Fruit fly (Drosophila melanogaster) whole organism, embryonic: ENCODE data around the gene CG5644.

Source experiments
- ATbp ChIP-seq: fragments of 200-800 bp; sonication (Bioruptor generic); optimal IDR thresholded peaks from 2 replicates; lab custom pipeline; 2017; ENCODE audit warnings: missing biosample characterization, mild to moderate bottlenecking, missing genetic modification characterization, missing genetic modification reagents
- Abd-B ChIP-seq: fragments of 200-800 bp; sonication (Bioruptor generic); optimal IDR thresholded peaks from 2 replicates; lab custom pipeline; 2018; ENCODE audit warnings: missing biosample characterization, mild to moderate bottlenecking, missing genetic modification characterization, moderate library complexity
- Aef1 ChIP-seq: fragments of 200-800 bp; sonication (Bioruptor generic); IDR thresholded peaks from 3 replicates; pipeline ENCODE4 v1.3.6; 2022; ENCODE audit warnings: missing biosample characterization, missing genetic modification characterization
- Atf-2 ChIP-seq: fragments of 200-800 bp; sonication (Bioruptor generic); optimal IDR thresholded peaks from 2 replicates; lab custom pipeline; 2016; ENCODE audit warnings: missing biosample characterization, missing genetic modification characterization
- Atf6 ChIP-seq: fragments of 200-800 bp; sonication (Bioruptor generic); IDR thresholded peaks from 2 replicates; pipeline ENCODE4 v1.3.6; 2022; ENCODE audit warnings: missing biosample characterization, missing genetic modification characterization
- Awh ChIP-seq: fragments of 200-800 bp; sonication (Bioruptor generic); IDR thresholded peaks from 2 replicates; pipeline ENCODE4, ENCODE4 v1.3.6; 2022; ENCODE audit warnings: missing biosample characterization, missing genetic modification characterization
- Bteb2 ChIP-seq: fragments of 200-800 bp; sonication (Bioruptor generic); optimal IDR thresholded peaks from 2 replicates; lab custom pipeline; 2016; ENCODE audit warnings: missing biosample characterization, missing genetic modification characterization
- CG10366 ChIP-seq: fragments of 200-800 bp; sonication (Bioruptor generic); IDR thresholded peaks from 2 replicates; pipeline ENCODE4 v1.3.6; 2022; ENCODE audit warnings: missing biosample characterization, missing genetic modification characterization
- CG10565 ChIP-seq: fragments of 200-800 bp; sonication (Bioruptor generic); optimal IDR thresholded peaks from 3 replicates; lab custom pipeline; 2016; ENCODE audit warnings: missing biosample characterization, mild to moderate bottlenecking, missing genetic modification characterization
- CG11560 ChIP-seq: fragments of 200-800 bp; sonication (Bioruptor generic); IDR thresholded peaks from 3 replicates; pipeline ENCODE4 v1.3.6; 2022; ENCODE audit warnings: missing biosample characterization, missing genetic modification characterization
- CG12071 ChIP-seq: fragments of 200-800 bp; sonication (Bioruptor generic); optimal IDR thresholded peaks from 3 replicates; lab custom pipeline; 2018; ENCODE audit warnings: missing biosample characterization, mild to moderate bottlenecking, missing genetic modification characterization
- CG15073 ChIP-seq: fragments of 200-800 bp; sonication (Bioruptor generic); optimal IDR thresholded peaks from 2 replicates; lab custom pipeline; 2016; ENCODE audit warnings: missing biosample characterization, missing genetic modification characterization
- CG17568 ChIP-seq: fragments of 200-800 bp; sonication (Bioruptor generic); optimal IDR thresholded peaks from 2 replicates; lab custom pipeline; 2018; ENCODE audit warnings: missing biosample characterization, mild to moderate bottlenecking, missing genetic modification characterization, moderate library complexity
- CG1832 ChIP-seq: fragments of 200-800 bp; sonication (Bioruptor generic); optimal IDR thresholded peaks from 2 replicates; lab custom pipeline; 2017; ENCODE audit warnings: missing biosample characterization, mild to moderate bottlenecking, missing genetic modification characterization, inconsistent platforms
- CG2120 ChIP-seq: fragments of 200-800 bp; sonication (Bioruptor generic); optimal IDR thresholded peaks from 3 replicates; lab custom pipeline; 2016; ENCODE audit warnings: missing biosample characterization, missing genetic modification characterization
- CG30431 ChIP-seq: fragments of 200-800 bp; sonication (Bioruptor generic); optimal IDR thresholded peaks from 2 replicates; lab custom pipeline; 2017; ENCODE audit warnings: missing biosample characterization, missing genetic modification characterization
- CG3838 ChIP-seq: fragments of 200-800 bp; sonication (Bioruptor generic); optimal IDR thresholded peaks from 3 replicates; lab custom pipeline; 2016; ENCODE audit warnings: missing biosample characterization, missing genetic modification characterization
- CG4820 ChIP-seq: fragments of 200-800 bp; sonication (Bioruptor generic); optimal IDR thresholded peaks from 3 replicates; lab custom pipeline; 2016; ENCODE audit warnings: missing biosample characterization, missing genetic modification characterization
- CG5953 ChIP-seq: fragments of 200-800 bp; sonication (Bioruptor generic); IDR thresholded peaks from 2 replicates; pipeline ENCODE4 v1.3.6; 2022; ENCODE audit warnings: missing biosample characterization, missing genetic modification characterization
- CG8290 ChIP-seq, 3 experiments: fragments of 200-800 bp; sonication (Bioruptor generic); optimal IDR thresholded peaks; 2 replicates each; lab custom pipeline; 2016 to 2019; ENCODE audit warnings: missing biosample characterization in 3 of 3, missing genetic modification characterization in 3 of 3, mild to moderate bottlenecking in 2 of 3, moderate library complexity in 1 of 3
- CHES-1-like ChIP-seq: fragments of 200-800 bp; sonication (Bioruptor generic); optimal IDR thresholded peaks from 2 replicates; lab custom pipeline; 2016; ENCODE audit warnings: missing biosample characterization, missing genetic modification characterization
- CTCF ChIP-seq: fragments of 200-800 bp; sonication (Bioruptor generic); optimal IDR thresholded peaks from 2 replicates; lab custom pipeline; 2017; ENCODE audit warnings: missing biosample characterization, mild to moderate bottlenecking, missing genetic modification characterization, moderate library complexity
- CkIIα-i1 ChIP-seq: fragments of 200-800 bp; sonication (Bioruptor generic); IDR thresholded peaks from 2 replicates; pipeline ENCODE4 v1.3.6; 2022; ENCODE audit warnings: missing biosample characterization, missing genetic modification characterization
- Dbx ChIP-seq: fragments of 200-800 bp; sonication (Bioruptor generic); IDR thresholded peaks from 3 replicates; pipeline ENCODE4 v1.3.6; 2022; ENCODE audit warnings: missing biosample characterization, missing genetic modification characterization
- Fer1 ChIP-seq: fragments of 200-800 bp; sonication (Bioruptor generic); optimal IDR thresholded peaks from 2 replicates; lab custom pipeline; 2017; ENCODE audit warnings: missing biosample characterization, mild to moderate bottlenecking, missing genetic modification characterization
- HLH4C ChIP-seq: fragments of 200-800 bp; sonication (Bioruptor generic); IDR thresholded peaks from 3 replicates; pipeline ENCODE4 v1.3.6; 2022; ENCODE audit warnings: missing biosample characterization, missing genetic modification characterization; ENCODE audit not compliant: partially characterized antibody
- Kr ChIP-seq: fragments of 200-800 bp; sonication (Bioruptor generic); optimal IDR thresholded peaks from 2 replicates; lab custom pipeline; 2017; ENCODE audit warnings: missing biosample characterization, mild to moderate bottlenecking, missing genetic modification characterization
- Lhr ChIP-seq: fragments of 200-800 bp; sonication (Bioruptor generic); optimal IDR thresholded peaks from 3 replicates; lab custom pipeline; 2017; ENCODE audit warnings: mild to moderate bottlenecking, missing biosample characterization, missing genetic modification reagents, missing genetic modification characterization
- NC2β ChIP-seq: fragments of 200-800 bp; sonication (Bioruptor generic); optimal IDR thresholded peaks from 2 replicates; lab custom pipeline; 2016; ENCODE audit warnings: missing biosample characterization, missing genetic modification characterization
- Sin3A ChIP-seq: fragments of >200 bp; optimal IDR thresholded peaks from 2 replicates; lab custom pipeline; 2018
- Sry-δ ChIP-seq: fragments of 200-800 bp; sonication (Bioruptor generic); optimal IDR thresholded peaks from 2 replicates; lab custom pipeline; 2016; ENCODE audit warnings: missing biosample characterization, missing genetic modification characterization
- ase ChIP-seq: fragments of 200-800 bp; sonication (Bioruptor generic); IDR thresholded peaks from 3 replicates; pipeline ENCODE4 v1.3.6; 2022; ENCODE audit warnings: missing biosample characterization, missing genetic modification characterization
- ash1 ChIP-seq: fragments of 200-800 bp; sonication (Bioruptor generic); optimal IDR thresholded peaks from 2 replicates; lab custom pipeline; 2018; ENCODE audit warnings: missing biosample characterization, mild to moderate bottlenecking, missing genetic modification characterization
- chif ChIP-seq, 2 experiments: fragments of 200-800 bp; sonication (Bioruptor generic); optimal IDR thresholded peaks; 3 replicates each; lab custom pipeline; 2016; ENCODE audit warnings: missing biosample characterization in 2 of 2, missing genetic modification characterization in 2 of 2
- chn ChIP-seq: fragments of 200-800 bp; sonication (Bioruptor generic); optimal IDR thresholded peaks from 2 replicates; lab custom pipeline; 2016; ENCODE audit warnings: missing biosample characterization, missing genetic modification characterization
- corto ChIP-seq: fragments of 200-800 bp; sonication (Bioruptor generic); optimal IDR thresholded peaks from 2 replicates; lab custom pipeline; 2016; ENCODE audit warnings: missing biosample characterization, mild to moderate bottlenecking, missing genetic modification characterization, moderate library complexity
- emc ChIP-seq: fragments of 200-800 bp; sonication (Bioruptor generic); optimal IDR thresholded peaks from 2 replicates; lab custom pipeline; 2016; ENCODE audit warnings: missing biosample characterization, missing genetic modification characterization
- hkb ChIP-seq, 2 experiments: fragments of 200-800 bp in 1 of 2; fragments of >200 bp in 1 of 2; sonication (Bioruptor generic) in 1 of 2; IDR thresholded peaks in 1 of 2; optimal IDR thresholded peaks in 1 of 2; 2 replicates each; pipeline versions ENCODE4 v1.3.6 to Lab custom; 2017 to 2022; ENCODE audit warnings: missing biosample characterization in 1 of 2, missing genetic modification characterization in 1 of 2
- inv ChIP-seq: fragments of 200-800 bp; sonication (Bioruptor generic); IDR thresholded peaks from 2 replicates; pipeline ENCODE4 v1.3.6; 2022; ENCODE audit warnings: missing biosample characterization, missing genetic modification characterization; ENCODE audit not compliant: partially characterized antibody
- jing ChIP-seq: fragments of 200-800 bp; sonication (Bioruptor generic); optimal IDR thresholded peaks from 2 replicates; lab custom pipeline; 2018; ENCODE audit warnings: missing biosample characterization, mild to moderate bottlenecking, missing genetic modification characterization
- mam ChIP-seq: fragments of 200-800 bp; sonication (Bioruptor generic); optimal IDR thresholded peaks from 3 replicates; lab custom pipeline; 2016; ENCODE audit warnings: missing biosample characterization, missing genetic modification characterization
- p53 ChIP-seq: fragments of 200-800 bp; sonication (Bioruptor generic); optimal IDR thresholded peaks from 2 replicates; lab custom pipeline; 2016; ENCODE audit warnings: missing biosample characterization, missing genetic modification characterization
- sim ChIP-seq: fragments of 200-800 bp; sonication (Bioruptor generic); IDR thresholded peaks from 2 replicates; pipeline ENCODE4 v1.3.6; 2022; ENCODE audit warnings: missing biosample characterization, missing genetic modification characterization
- sisA ChIP-seq: fragments of 200-800 bp; sonication (Bioruptor generic); IDR thresholded peaks from 2 replicates; pipeline ENCODE4 v1.3.6; 2022; ENCODE audit warnings: missing biosample characterization, missing genetic modification characterization
- slp2 ChIP-seq: fragments of 200-800 bp; sonication (Bioruptor generic); optimal IDR thresholded peaks from 2 replicates; lab custom pipeline; 2016; ENCODE audit warnings: missing biosample characterization, missing genetic modification characterization
- stwl ChIP-seq: fragments of 200-800 bp; sonication (Bioruptor generic); optimal IDR thresholded peaks from 3 replicates; lab custom pipeline; 2018; ENCODE audit warnings: missing biosample characterization, mild to moderate bottlenecking, missing genetic modification characterization, moderate library complexity
- tin ChIP-seq: fragments of 200-800 bp; sonication (Bioruptor generic); optimal IDR thresholded peaks from 3 replicates; lab custom pipeline; 2016; ENCODE audit warnings: missing biosample characterization, missing genetic modification characterization
- usp ChIP-seq: fragments of >200 bp; optimal IDR thresholded peaks from 2 replicates; lab custom pipeline; 2017; ENCODE audit warnings: missing biosample characterization, missing genetic modification characterization
- vvl ChIP-seq: fragments of 200-800 bp; sonication (Bioruptor generic); IDR thresholded peaks from 2 replicates; pipeline ENCODE4 v1.3.6; 2022; ENCODE audit warnings: missing biosample characterization, missing genetic modification characterization
- wdn ChIP-seq: fragments of 200-800 bp; sonication (Bioruptor generic); IDR thresholded peaks from 2 replicates; pipeline ENCODE4 v1.3.6; 2022; ENCODE audit warnings: missing biosample characterization, missing genetic modification characterization

Gene CG5644

dm6 chr3L:9011485-9012389 lies 32.1 kb upstream of the CG5644 start (continued):
- TF ChIP-seq Abd-B (GFP tag; lab: Kevin White, UChicago) = peak; percentile 86
- TF ChIP-seq CG3838 (GFP tag; lab: Kevin White, UChicago) = no peak
- no peak; the same call in 1 of the 3 replicates for TF ChIP-seq CG11560 (tag; lab: Robert Waterston, UW)
- no peak for TF ChIP-seq emc (GFP tag; lab: Kevin White, UChicago)
- TF ChIP-seq CG5953 (GFP tag; lab: Robert Waterston, UW) = peak; percentile 45; the same call in 1 of the 2 replicates
- TF ChIP-seq CG17568 (GFP tag; lab: Kevin White, UChicago) = no peak
- TF ChIP-seq CG8290 (GFP tag; optimal IDR thresholded peaks at IDR 0.05; lab: Kevin White, UChicago) = peak; percentile 92
- no peak for TF ChIP-seq CG8290 (tag; optimal IDR thresholded peaks at IDR 0.05; lab: Kevin White, UChicago)
- no peak for TF ChIP-seq CTCF
- peak; percentile 38 for TF ChIP-seq Sry-δ (GFP tag; lab: Kevin White, UChicago)
- peak; percentile 78 for TF ChIP-seq tin
- TF ChIP-seq CHES-1-like = peak; percentile 37
- peak; percentile 68 for TF ChIP-seq NC2β (GFP tag; lab: Kevin White, UChicago)
- no peak for TF ChIP-seq CkIIα-i1
- TF ChIP-seq ATbp (GFP tag; lab: Kevin White, UChicago) = peak; percentile 57
- peak; percentile 59; the same call in 2 of the 3 replicates for TF ChIP-seq Aef1 (GFP tag; lab: Robert Waterston, UW)
- no peak for TF ChIP-seq wdn (GFP tag; lab: Robert Waterston, UW)
- TF ChIP-seq stwl (tag; lab: Kevin White, UChicago) = no peak
- TF ChIP-seq Lhr (GFP tag; lab: Kevin White, UChicago) = peak; percentile 36
- peak; percentile 53 for TF ChIP-seq jing (GFP tag; lab: Kevin White, UChicago)
- TF ChIP-seq p53 = peak; percentile 79
- peak; percentile 2 for TF ChIP-seq Bteb2 (GFP tag; lab: Kevin White, UChicago)
- no peak for TF ChIP-seq HLH4C (GFP tag; lab: Robert Waterston, UW)
- TF ChIP-seq chn = peak; percentile 70
- TF ChIP-seq slp2 (GFP tag; lab: Kevin White, UChicago) = peak; percentile 59
- TF ChIP-seq usp (GFP tag; lab: Kevin White, UChicago) = no peak
- peak; percentile 17 for TF ChIP-seq CG12071 (GFP tag; lab: Kevin White, UChicago)
- no peak for TF ChIP-seq Kr (GFP tag; lab: Kevin White, UChicago)
- TF ChIP-seq mam = peak; percentile 71
- TF ChIP-seq hkb (optimal IDR thresholded peaks at IDR 0.05; lab: Kevin White, UChicago) = no peak
- TF ChIP-seq hkb (GFP tag; IDR thresholded peaks at IDR 0.05; lab: Robert Waterston, UW) = peak; percentile 80
- TF ChIP-seq vvl (GFP tag; lab: Robert Waterston, UW) = peak; percentile 91
- TF ChIP-seq Atf-2 (GFP tag; lab: Kevin White, UChicago) = peak; percentile 56
- TF ChIP-seq Awh = peak; percentile 73
- peak; percentile 71 for TF ChIP-seq CG30431
- TF ChIP-seq CG4820 (GFP tag; lab: Kevin White, UChicago) = peak; percentile 77
- no peak for TF ChIP-seq Sin3A (lab: Kevin White, UChicago)
- TF ChIP-seq CG15073 = no peak
- peak; percentile 67 for TF ChIP-seq CG10366 (GFP tag; lab: Robert Waterston, UW)
- peak; percentile 66; the same call in 1 of the 3 replicates for TF ChIP-seq ase (GFP tag; lab: Robert Waterston, UW)
- TF ChIP-seq chif (GFP tag; optimal IDR thresholded peaks at IDR 0.05; lab: Kevin White, UChicago) = peak; percentile 72 to 84
- TF ChIP-seq CG2120 (GFP tag; lab: Kevin White, UChicago) = no peak
- peak; percentile 91 for TF ChIP-seq sim (GFP tag; lab: Robert Waterston, UW)
- no peak for TF ChIP-seq Fer1 (GFP tag; lab: Kevin White, UChicago)
- no peak for TF ChIP-seq Dbx
- TF ChIP-seq corto (GFP tag; lab: Kevin White, UChicago) = no peak
- peak; percentile 46 for TF ChIP-seq CG10565
- no peak for TF ChIP-seq CG1832 (GFP tag; lab: Kevin White, UChicago)
- no peak for TF ChIP-seq Atf6
- no peak for TF ChIP-seq inv (GFP tag; lab: Robert Waterston, UW)
- no peak for TF ChIP-seq ash1 (GFP tag; lab: Kevin White, UChicago)
- peak; percentile 84 for TF ChIP-seq sisA
